Worm (Caenorhabditis elegans) whole organism, young adult: ENCODE data around the gene F20D6.6.

Experiments used
- B0035.1 ChIP-seq: sonication (generic microtip); optimal IDR thresholded peaks from 2 replicates; lab custom pipeline; 2016; ENCODE audit warnings: missing genetic modification characterization, mild to moderate bottlenecking, missing compliant biosample characterization, missing genotype, missing genetic modification reagents
- D2030.7 ChIP-seq: fragments of 200-800 bp; sonication (Bioruptor generic); IDR thresholded peaks from 2 replicates; pipeline ENCODE4 v1.3.6; 2022; ENCODE audit warnings: missing genetic modification reagents, missing genetic modification characterization, missing compliant biosample characterization
- F10E7.11 ChIP-seq: sonication (generic microtip); optimal IDR thresholded peaks from 2 replicates; lab custom pipeline; 2017; ENCODE audit warnings: mild to moderate bottlenecking, missing genetic modification characterization, moderate library complexity, missing compliant biosample characterization
- F23B12.7 ChIP-seq: sonication (generic microtip); optimal IDR thresholded peaks from 2 replicates; lab custom pipeline; 2017; ENCODE audit warnings: missing genetic modification characterization, mild to moderate bottlenecking, missing compliant biosample characterization, antibody characterized with exemption, moderate library complexity; ENCODE audit not compliant: insufficient read depth
- F49E8.2 ChIP-seq: sonication (generic microtip); optimal IDR thresholded peaks from 3 replicates; lab custom pipeline; 2017; ENCODE audit warnings: missing genetic modification characterization, mild to moderate bottlenecking, missing compliant biosample characterization, antibody characterized with exemption, moderate library complexity; ENCODE audit not compliant: insufficient read depth
- F52B5.7 ChIP-seq: sonication (generic microtip); optimal IDR thresholded peaks from 2 replicates; lab custom pipeline; 2016; ENCODE audit warnings: mild to moderate bottlenecking, missing genetic modification characterization, missing compliant biosample characterization
- F55B11.4 ChIP-seq: sonication (generic microtip); optimal IDR thresholded peaks from 2 replicates; lab custom pipeline; 2016; ENCODE audit warnings: missing compliant biosample characterization, missing genetic modification characterization, borderline replicate concordance; ENCODE audit not compliant: insufficient read depth
- K12H6.12 ChIP-seq: fragments of 200-800 bp; sonication (Bioruptor generic); optimal IDR thresholded peaks from 2 replicates; lab custom pipeline; 2018; ENCODE audit warnings: mild to moderate bottlenecking, missing genetic modification characterization, missing compliant biosample characterization
- T07F8.4 ChIP-seq: sonication (generic microtip); optimal IDR thresholded peaks from 2 replicates; lab custom pipeline; 2016; ENCODE audit warnings: mild to moderate bottlenecking, missing genetic modification characterization, moderate library complexity, missing compliant biosample characterization
- T26A5.8 ChIP-seq: sonication (generic microtip); optimal IDR thresholded peaks from 2 replicates; lab custom pipeline; 2016; ENCODE audit warnings: missing genetic modification characterization, missing compliant biosample characterization
- Y53F4B.3 ChIP-seq: fragments of 200-800 bp; sonication (Bioruptor generic); IDR thresholded peaks from 2 replicates; pipeline ENCODE4 v1.3.6; 2022; ENCODE audit warnings: missing genetic modification reagents, missing genetic modification characterization, missing compliant biosample characterization
- Y53G8AR.9 ChIP-seq: fragments of 200-800 bp; sonication (Bioruptor generic); conservative IDR thresholded peaks from 2 replicates; pipeline ENCODE4 v1.3.6; 2022; ENCODE audit warnings: missing genetic modification reagents, missing genetic modification characterization, missing compliant biosample characterization
- Y67H2A.10 ChIP-seq: fragments of 200-800 bp; sonication (Bioruptor generic); conservative IDR thresholded peaks from 2 replicates; pipeline ENCODE4 v1.3.6; 2022; ENCODE audit warnings: missing genetic modification reagents, missing genetic modification characterization, missing compliant biosample characterization
- ama-1 ChIP-seq, 3 experiments: fragments of 150-350 bp in 1 of 3; sonication (generic microtip) in 2 of 3; optimal IDR thresholded peaks; 2 replicates each; lab custom pipeline; 2014 to 2018; ENCODE audit warnings: missing biosample characterization in 2 of 3, missing genetic modification characterization in 2 of 3, missing genetic modification reagents in 2 of 3
- atf-7 ChIP-seq: sonication (generic microtip); optimal IDR thresholded peaks from 2 replicates; lab custom pipeline; 2017; ENCODE audit warnings: mild to moderate bottlenecking, missing genetic modification characterization, missing compliant biosample characterization
- athp-1 ChIP-seq: sonication (generic microtip); optimal IDR thresholded peaks from 2 replicates; lab custom pipeline; 2017; ENCODE audit warnings: mild to moderate bottlenecking, missing genetic modification characterization, missing compliant biosample characterization
- bed-1 ChIP-seq: fragments of 200-800 bp; sonication (Bioruptor generic); IDR thresholded peaks from 2 replicates; pipeline ENCODE4 v1.3.6; 2022; ENCODE audit warnings: missing genetic modification reagents, missing genetic modification characterization, missing compliant biosample characterization
- ceh-100 ChIP-seq: fragments of 200-800 bp; sonication (Bioruptor generic); IDR thresholded peaks from 2 replicates; pipeline ENCODE4 v1.3.6; 2022; ENCODE audit warnings: missing genetic modification reagents, missing genetic modification characterization, missing compliant biosample characterization
- ceh-40 ChIP-seq: fragments of 200-800 bp; sonication (Bioruptor generic); IDR thresholded peaks from 2 replicates; pipeline ENCODE4 v1.3.6; 2022; ENCODE audit warnings: missing genetic modification characterization, missing compliant biosample characterization
- ceh-79 ChIP-seq: sonication (generic microtip); optimal IDR thresholded peaks from 2 replicates; lab custom pipeline; 2017; ENCODE audit warnings: mild to moderate bottlenecking, missing genetic modification characterization, missing compliant biosample characterization
- die-1 ChIP-seq: sonication (generic microtip); optimal IDR thresholded peaks from 2 replicates; lab custom pipeline; 2016; ENCODE audit warnings: missing genotype, mild to moderate bottlenecking, missing genetic modification characterization, missing compliant biosample characterization
- dpff-1 ChIP-seq: sonication (generic microtip); optimal IDR thresholded peaks from 2 replicates; lab custom pipeline; 2017; ENCODE audit warnings: mild to moderate bottlenecking, missing genetic modification characterization, missing compliant biosample characterization
- egl-18 ChIP-seq: fragments of 200-800 bp; sonication (Bioruptor generic); IDR thresholded peaks from 2 replicates; pipeline ENCODE4 v1.3.6; 2022; ENCODE audit warnings: missing genetic modification reagents, missing genetic modification characterization, missing compliant biosample characterization
- hlh-12 ChIP-seq: sonication (generic microtip); optimal IDR thresholded peaks from 2 replicates; lab custom pipeline; 2016; ENCODE audit warnings: missing genetic modification characterization, missing compliant biosample characterization
- hmg-1.2 ChIP-seq: fragments of 200-800 bp; sonication (Bioruptor generic); IDR thresholded peaks from 2 replicates; pipeline ENCODE4 v1.3.6; 2022; ENCODE audit warnings: missing genetic modification reagents, missing genetic modification characterization, missing compliant biosample characterization
- hmg-20 ChIP-seq: fragments of 200-800 bp; sonication (Bioruptor generic); IDR thresholded peaks from 2 replicates; pipeline ENCODE4 v1.3.6; 2022; ENCODE audit warnings: missing genetic modification reagents, missing genetic modification characterization, missing compliant biosample characterization
- hsf-1 ChIP-seq: fragments of 200-800 bp; sonication (Bioruptor generic); IDR thresholded peaks from 2 replicates; pipeline ENCODE4 v1.3.6; 2022; ENCODE audit warnings: missing genetic modification reagents, missing genetic modification characterization, missing compliant biosample characterization
- let-526 ChIP-seq: fragments of 200-800 bp; sonication (Bioruptor generic); IDR thresholded peaks from 2 replicates; pipeline ENCODE4 v1.3.6; 2022; ENCODE audit warnings: missing genetic modification reagents, missing genetic modification characterization, missing compliant biosample characterization
- madf-10 ChIP-seq: sonication (generic microtip); optimal IDR thresholded peaks from 2 replicates; lab custom pipeline; 2016; ENCODE audit warnings: mild to moderate bottlenecking, missing genetic modification characterization, missing compliant biosample characterization
- madf-3 ChIP-seq: fragments of 200-800 bp; sonication (Bioruptor generic); IDR thresholded peaks from 2 replicates; pipeline ENCODE4 v1.3.6; 2022; ENCODE audit warnings: missing genetic modification reagents, missing genetic modification characterization, missing compliant biosample characterization
- madf-6 ChIP-seq: fragments of 200-800 bp; sonication (Bioruptor generic); IDR thresholded peaks from 2 replicates; pipeline ENCODE4 v1.3.6; 2022; ENCODE audit warnings: missing genetic modification reagents, missing genetic modification characterization, missing compliant biosample characterization
- mcd-1 ChIP-seq: fragments of 200-800 bp; sonication (Bioruptor generic); IDR thresholded peaks from 2 replicates; pipeline ENCODE4 v1.3.6; 2022; ENCODE audit warnings: missing genetic modification reagents, missing genetic modification characterization, missing compliant biosample characterization
- mes-4 ChIP-seq: sonication (generic microtip); optimal IDR thresholded peaks from 2 replicates; lab custom pipeline; 2016; ENCODE audit warnings: missing genotype, missing genetic modification characterization, missing compliant biosample characterization
- nfya-2 ChIP-seq: fragments of 200-800 bp; sonication (Bioruptor generic); IDR thresholded peaks from 2 replicates; pipeline ENCODE4 v1.3.6; 2022; ENCODE audit warnings: missing genetic modification reagents, missing genetic modification characterization, missing compliant biosample characterization
- nhr-120 ChIP-seq: fragments of 200-800 bp; sonication (Bioruptor generic); IDR thresholded peaks from 2 replicates; pipeline ENCODE4 v1.3.6; 2022; ENCODE audit warnings: missing genetic modification characterization, missing compliant biosample characterization
- nhr-27 ChIP-seq: fragments of 200-800 bp; sonication (Bioruptor generic); optimal IDR thresholded peaks from 2 replicates; lab custom pipeline; 2018; ENCODE audit warnings: mild to moderate bottlenecking, missing genetic modification characterization, moderate library complexity, missing compliant biosample characterization
- rcor-1 ChIP-seq: fragments of 200-800 bp; sonication (Bioruptor generic); IDR thresholded peaks from 2 replicates; pipeline ENCODE4 v1.3.6; 2022; ENCODE audit warnings: missing genetic modification reagents, missing genetic modification characterization, missing compliant biosample characterization
- rec-8 ChIP-seq, 2 experiments: sonication (generic microtip); optimal IDR thresholded peaks; 2 replicates each; lab custom pipeline; 2016; ENCODE audit warnings: mild to moderate bottlenecking in 2 of 2, missing genetic modification characterization in 2 of 2, missing genetic modification reagents in 2 of 2, missing genotype in 2 of 2, missing biosample characterization in 1 of 2, missing compliant biosample characterization in 1 of 2, moderate library complexity in 1 of 2
- rpc-1 ChIP-seq, 2 experiments: fragments of 150-350 bp in 1 of 2; sonication (generic microtip) in 1 of 2; optimal IDR thresholded peaks; 2 replicates each; lab custom pipeline; 2014 to 2018; ENCODE audit warnings: missing biosample characterization in 1 of 2, missing genetic modification characterization in 1 of 2, missing genetic modification reagents in 1 of 2, missing genotype in 1 of 2
- snpc-1.3 ChIP-seq: sonication (generic microtip); optimal IDR thresholded peaks from 2 replicates; lab custom pipeline; 2017; ENCODE audit warnings: missing genetic modification characterization, mild to moderate bottlenecking, missing compliant biosample characterization, antibody characterized with exemption, moderate library complexity, missing genotype, missing genetic modification reagents; ENCODE audit not compliant: insufficient read depth
- sptf-2 ChIP-seq: fragments of 200-800 bp; sonication (Bioruptor generic); optimal IDR thresholded peaks from 2 replicates; lab custom pipeline; 2018; ENCODE audit warnings: mild to moderate bottlenecking, missing genetic modification characterization, missing compliant biosample characterization
- tbp1 ChIP-seq: fragments of 200-800 bp; sonication (Bioruptor generic); optimal IDR thresholded peaks from 2 replicates; lab custom pipeline; 2018; ENCODE audit warnings: mild to moderate bottlenecking, missing genetic modification characterization, missing compliant biosample characterization
- unc-62 ChIP-seq: fragments of 150-350 bp; optimal IDR thresholded peaks from 2 replicates; lab custom pipeline; 2014; ENCODE audit warnings: missing biosample characterization, missing genetic modification reagents, missing genetic modification characterization
- xnd-1 ChIP-seq: sonication (generic microtip); optimal IDR thresholded peaks from 2 replicates; lab custom pipeline; 2016; ENCODE audit warnings: missing genotype, missing genetic modification reagents, missing genetic modification characterization, missing compliant biosample characterization
- ztf-18 ChIP-seq: sonication (generic microtip); optimal IDR thresholded peaks from 2 replicates; lab custom pipeline; 2016; ENCODE audit warnings: missing genotype, mild to moderate bottlenecking, missing genetic modification characterization, missing compliant biosample characterization
- ztf-22 ChIP-seq: fragments of 200-800 bp; sonication (Bioruptor generic); optimal IDR thresholded peaks from 2 replicates; lab custom pipeline; 2018; ENCODE audit warnings: mild to moderate bottlenecking, missing genetic modification characterization, moderate library complexity, missing compliant biosample characterization
- ztf-26 ChIP-seq: sonication (generic microtip); optimal IDR thresholded peaks from 2 replicates; lab custom pipeline; 2017; ENCODE audit warnings: missing genetic modification characterization, missing compliant biosample characterization

The F20D6.6 gene

ce11 chrV:8129252-8129651 lies 30.5 kb upstream of the F20D6.6 start, which contains the start of gene spr-1:
Gene spr-1 (minus strand): TSS chrV:8129352.
- TF ChIP-seq die-1 (tag; lab: Kevin White, UChicago), result no peak
- no peak for TF ChIP-seq xnd-1 (tag; lab: Kevin White, UChicago)
- TF ChIP-seq K12H6.12 (tag; lab: Kevin White, UChicago), result no peak
- no peak for TF ChIP-seq F10E7.11 (tag; lab: Kevin White, UChicago)
- TF ChIP-seq nhr-27 (tag; lab: Kevin White, UChicago), result no peak
- no peak for TF ChIP-seq Y53F4B.3
- no peak for TF ChIP-seq Y67H2A.10 (GFP tag; lab: Robert Waterston, UW)
- TF ChIP-seq atf-7 (tag; lab: Kevin White, UChicago), result no peak
- TF ChIP-seq ama-1 (optimal IDR thresholded peaks at IDR 0.05; lab: Kevin White, UChicago), result no peak
- no peak for TF ChIP-seq ama-1 (GFP tag; optimal IDR thresholded peaks at IDR 0.05; lab: Kevin White, UChicago)
- no peak for TF ChIP-seq bed-1
- TF ChIP-seq, all 124 proteins: peak for 0

- TF ChIP-seq nhr-120 (GFP tag; lab: Robert Waterston, UW) (no peak), T07F8.4 (tag; lab: Kevin White, UChicago) (no peak), madf-10 (tag; lab: Kevin White, UChicago) (no peak), hmg-1.2 (GFP tag; lab: Robert Waterston, UW) (no peak), dpff-1 (tag; lab: Kevin White, UChicago) (no peak), rec-8 (tag; optimal IDR thresholded peaks at IDR 0.05; lab: Kevin White, UChicago) (no peak), ceh-40 (GFP tag; lab: Robert Waterston, UW) (0 out of 2 replicates have a peak, but pooled peaks have one; percentile 22), hmg-20 (GFP tag; lab: Robert Waterston, UW) (no peak), hlh-12 (tag; lab: Kevin White, UChicago) (no peak), ztf-18 (tag; lab: Kevin White, UChicago) (no peak), unc-62 (no peak), ztf-22 (GFP tag; lab: Kevin White, UChicago) (no peak), T26A5.8 (no peak), F23B12.7 (tag; lab: Kevin White, UChicago) (no peak), tbp1 (GFP tag; lab: Kevin White, UChicago) (no peak), F52B5.7 (no peak), D2030.7 (GFP tag; lab: Robert Waterston, UW) (peak; percentile 47), hsf-1 (GFP tag; lab: Robert Waterston, UW) (peak; percentile 66), ceh-100 (GFP tag; lab: Robert Waterston, UW) (peak; percentile 34; the same call in 1 of the 2 replicates), egl-18 (GFP tag; lab: Robert Waterston, UW) (no peak), rcor-1 (GFP tag; lab: Robert Waterston, UW) (peak; percentile 14; the same call in 1 of the 2 replicates), B0035.1 (tag; lab: Kevin White, UChicago) (no peak), ceh-79 (tag; lab: Kevin White, UChicago) (no peak), Y53G8AR.9 (GFP tag; lab: Robert Waterston, UW) (no peak), F55B11.4 (tag; lab: Kevin White, UChicago) (no peak), madf-3 (GFP tag; lab: Robert Waterston, UW) (no peak), let-526 (no peak), ztf-26 (no peak), nfya-2 (GFP tag; lab: Robert Waterston, UW) (no peak), sptf-2 (GFP tag; lab: Kevin White, UChicago) (no peak), mcd-1 (no peak), mes-4 (tag; lab: Kevin White, UChicago) (no peak), F49E8.2 (tag; lab: Kevin White, UChicago) (no peak), snpc-1.3 (tag; lab: Kevin White, UChicago) (peak; percentile 16), F10E7.11 (tag; lab: Kevin White, UChicago) (no peak), rpc-1 (optimal IDR thresholded peaks at IDR 0.05; lab: Kevin White, UChicago) (peak; percentile 28), rpc-1 (tag; optimal IDR thresholded peaks at IDR 0.05; lab: Kevin White, UChicago) (no peak), athp-1 (tag; lab: Kevin White, UChicago) (no peak), madf-6 (GFP tag; lab: Robert Waterston, UW) (peak; percentile 38; the same call in 1 of the 2 replicates)
Observed at ce11 chrV:8129719-8130118, 30.0 kb upstream of the F20D6.6 start.
